Worm (Caenorhabditis elegans) whole organism, L1 larva: ENCODE measurements around the gene hlh-17.

Experiments used
- blmp-1 ChIP-seq: fragments of 150-350 bp; optimal IDR thresholded peaks from 2 replicates; lab custom pipeline; 2014; ENCODE audit warnings: missing biosample characterization, missing genetic modification characterization
- fkh-10 ChIP-seq: sonication (generic microtip); optimal IDR thresholded peaks from 2 replicates; lab custom pipeline; 2017; ENCODE audit warnings: missing biosample characterization, missing genetic modification reagents, missing genetic modification characterization
- fkh-8 ChIP-seq: sonication (generic microtip); optimal IDR thresholded peaks from 2 replicates; lab custom pipeline; 2016; ENCODE audit warnings: mild to moderate bottlenecking, missing genetic modification characterization, missing compliant biosample characterization
- lin-39 ChIP-seq: fragments of 150-350 bp; optimal IDR thresholded peaks from 2 replicates; lab custom pipeline; 2014; ENCODE audit warnings: missing biosample characterization, missing genetic modification reagents, missing genetic modification characterization
- lsy-2 ChIP-seq, 2 experiments: fragments of 150-350 bp; optimal IDR thresholded peaks; 2 replicates each; lab custom pipeline; 2014; ENCODE audit warnings: missing biosample characterization in 2 of 2, missing genetic modification characterization in 2 of 2
- nhr-12 ChIP-seq: sonication (generic microtip); optimal IDR thresholded peaks from 2 replicates; lab custom pipeline; 2017; ENCODE audit warnings: missing biosample characterization, missing genetic modification characterization
- nhr-77 ChIP-seq: fragments of 150-350 bp; optimal IDR thresholded peaks from 2 replicates; lab custom pipeline; 2014; ENCODE audit warnings: missing biosample characterization, missing genetic modification characterization
- ztf-11 ChIP-seq, 2 experiments: sonication (generic microtip); optimal IDR thresholded peaks; 2 replicates each; lab custom pipeline; 2016 to 2017; ENCODE audit warnings: missing genetic modification characterization in 2 of 2, missing biosample characterization in 1 of 2, missing compliant biosample characterization in 1 of 2

ce11 chrIV:16210913-16211312 is 43.7 kb upstream of the hlh-17 start, which contains the start of gene H25K10.2:
- TF ChIP-seq nhr-12 (tag; lab: Kevin White, UChicago) (no peak), ztf-11 (tag; optimal IDR thresholded peaks at IDR 0.05; lab: Kevin White, UChicago) (no peak), blmp-1 (tag; lab: Kevin White, UChicago) (no peak), nhr-77 (no peak), lsy-2 (tag; optimal IDR thresholded peaks at IDR 0.05; lab: Kevin White, UChicago) (no peak), fkh-8 (no peak), lin-39 (tag; lab: Kevin White, UChicago) (no peak), fkh-10 (no peak)
